Worm (Caenorhabditis elegans) whole organism, young adult: Measurements from ENCODE around the gene Y53F4B.21.

Experiments used
- D2030.7 ChIP-seq: fragments of 200-800 bp; sonication (Bioruptor generic); IDR thresholded peaks from 2 replicates; pipeline ENCODE4 v1.3.6; 2022; ENCODE audit warnings: missing genetic modification reagents, missing genetic modification characterization, missing compliant biosample characterization
- F55B11.4 ChIP-seq: sonication (generic microtip); optimal IDR thresholded peaks from 2 replicates; lab custom pipeline; 2016; ENCODE audit warnings: missing compliant biosample characterization, missing genetic modification characterization, borderline replicate concordance; ENCODE audit not compliant: insufficient read depth
- F57C9.4 ChIP-seq: sonication (generic microtip); optimal IDR thresholded peaks from 2 replicates; lab custom pipeline; 2017; ENCODE audit warnings: mild to moderate bottlenecking, missing genetic modification characterization, missing compliant biosample characterization
- K11D2.4 ChIP-seq: fragments of 200-800 bp; sonication (Bioruptor generic); IDR thresholded peaks from 2 replicates; pipeline ENCODE4 v1.3.6; 2022; ENCODE audit warnings: missing genetic modification reagents, missing genetic modification characterization, missing compliant biosample characterization
- T07F8.4 ChIP-seq: sonication (generic microtip); optimal IDR thresholded peaks from 2 replicates; lab custom pipeline; 2016; ENCODE audit warnings: mild to moderate bottlenecking, missing genetic modification characterization, moderate library complexity, missing compliant biosample characterization
- Y53F4B.3 ChIP-seq: fragments of 200-800 bp; sonication (Bioruptor generic); IDR thresholded peaks from 2 replicates; pipeline ENCODE4 v1.3.6; 2022; ENCODE audit warnings: missing genetic modification reagents, missing genetic modification characterization, missing compliant biosample characterization
- Y67H2A.10 ChIP-seq: fragments of 200-800 bp; sonication (Bioruptor generic); conservative IDR thresholded peaks from 2 replicates; pipeline ENCODE4 v1.3.6; 2022; ENCODE audit warnings: missing genetic modification reagents, missing genetic modification characterization, missing compliant biosample characterization
- Y79H2A.3 ChIP-seq: fragments of 200-800 bp; sonication (Bioruptor generic); conservative IDR thresholded peaks from 2 replicates; pipeline ENCODE4 v1.3.6; 2022; ENCODE audit warnings: missing genetic modification reagents, missing genetic modification characterization, missing compliant biosample characterization
- ZK185.1 ChIP-seq: sonication (generic microtip); optimal IDR thresholded peaks from 2 replicates; lab custom pipeline; 2016; ENCODE audit warnings: mild to moderate bottlenecking, missing genetic modification characterization, missing compliant biosample characterization; ENCODE audit not compliant: poor library complexity, severe bottlenecking
- atf-7 ChIP-seq: sonication (generic microtip); optimal IDR thresholded peaks from 2 replicates; lab custom pipeline; 2017; ENCODE audit warnings: mild to moderate bottlenecking, missing genetic modification characterization, missing compliant biosample characterization
- attf-5 ChIP-seq: fragments of 200-800 bp; sonication (Bioruptor generic); optimal IDR thresholded peaks from 2 replicates; lab custom pipeline; 2018; ENCODE audit warnings: mild to moderate bottlenecking, missing genetic modification characterization, missing compliant biosample characterization
- bed-2 ChIP-seq: fragments of 200-800 bp; sonication (Bioruptor generic); IDR thresholded peaks from 2 replicates; pipeline ENCODE4 v1.3.6; 2022; ENCODE audit warnings: missing genetic modification reagents, missing genetic modification characterization, missing compliant biosample characterization
- ccch-3 ChIP-seq: fragments of 200-800 bp; sonication (Bioruptor generic); optimal IDR thresholded peaks from 2 replicates; lab custom pipeline; 2018; ENCODE audit warnings: mild to moderate bottlenecking, missing genetic modification characterization, missing compliant biosample characterization
- cebp-2 ChIP-seq: fragments of 200-800 bp; sonication (Bioruptor generic); IDR thresholded peaks from 2 replicates; pipeline ENCODE4 v1.3.6; 2022; ENCODE audit warnings: missing genetic modification characterization, missing compliant biosample characterization
- ceh-58 ChIP-seq: fragments of 200-800 bp; sonication (Bioruptor generic); IDR thresholded peaks from 2 replicates; pipeline ENCODE4 v1.3.6; 2022; ENCODE audit warnings: missing genetic modification characterization, missing compliant biosample characterization
- ekl-4 ChIP-seq: fragments of 200-800 bp; sonication (Bioruptor generic); IDR thresholded peaks from 2 replicates; pipeline ENCODE4 v1.3.6; 2022; ENCODE audit warnings: missing genetic modification reagents, missing genetic modification characterization, missing compliant biosample characterization
- ets-4 ChIP-seq: fragments of 200-800 bp; sonication (Bioruptor generic); optimal IDR thresholded peaks from 2 replicates; lab custom pipeline; 2018; ENCODE audit warnings: mild to moderate bottlenecking, missing genetic modification characterization, missing compliant biosample characterization
- hrde-1 ChIP-seq: sonication (generic microtip); optimal IDR thresholded peaks from 2 replicates; lab custom pipeline; 2016; ENCODE audit warnings: missing genetic modification characterization, mild to moderate bottlenecking, missing compliant biosample characterization, moderate library complexity, missing genotype, missing genetic modification reagents, borderline replicate concordance
- hsf-1 ChIP-seq: fragments of 200-800 bp; sonication (Bioruptor generic); IDR thresholded peaks from 2 replicates; pipeline ENCODE4 v1.3.6; 2022; ENCODE audit warnings: missing genetic modification reagents, missing genetic modification characterization, missing compliant biosample characterization
- let-526 ChIP-seq: fragments of 200-800 bp; sonication (Bioruptor generic); IDR thresholded peaks from 2 replicates; pipeline ENCODE4 v1.3.6; 2022; ENCODE audit warnings: missing genetic modification reagents, missing genetic modification characterization, missing compliant biosample characterization
- let-607 ChIP-seq, 2 experiments: fragments of 200-800 bp in 1 of 2; sonication (Bioruptor generic) in 1 of 2; sonication (generic microtip) in 1 of 2; optimal IDR thresholded peaks; 2 replicates each; lab custom pipeline; 2016 to 2018; ENCODE audit warnings: mild to moderate bottlenecking in 2 of 2, missing compliant biosample characterization in 2 of 2, missing genetic modification characterization in 2 of 2, moderate library complexity in 2 of 2, missing genotype in 1 of 2
- lin-54 ChIP-seq: fragments of 200-800 bp; sonication (Bioruptor generic); optimal IDR thresholded peaks from 2 replicates; lab custom pipeline; 2018; ENCODE audit warnings: mild to moderate bottlenecking, missing genetic modification characterization, missing compliant biosample characterization
- lir-1 ChIP-seq: fragments of 200-800 bp; sonication (Bioruptor generic); conservative IDR thresholded peaks from 2 replicates; pipeline ENCODE4 v1.3.6; 2022; ENCODE audit warnings: missing genetic modification reagents, missing genetic modification characterization, missing compliant biosample characterization
- lsy-27 ChIP-seq: sonication (generic microtip); optimal IDR thresholded peaks from 2 replicates; lab custom pipeline; 2017; ENCODE audit warnings: missing genetic modification characterization, mild to moderate bottlenecking, missing compliant biosample characterization, antibody characterized with exemption, missing genotype, borderline replicate concordance; ENCODE audit not compliant: insufficient read depth
- madf-8 ChIP-seq: fragments of 200-800 bp; sonication (Bioruptor generic); conservative IDR thresholded peaks from 2 replicates; pipeline ENCODE4 v1.3.6; 2022; ENCODE audit warnings: missing genetic modification reagents, missing genetic modification characterization, missing compliant biosample characterization
- nfya-2 ChIP-seq: fragments of 200-800 bp; sonication (Bioruptor generic); IDR thresholded peaks from 2 replicates; pipeline ENCODE4 v1.3.6; 2022; ENCODE audit warnings: missing genetic modification reagents, missing genetic modification characterization, missing compliant biosample characterization
- nhr-120 ChIP-seq: fragments of 200-800 bp; sonication (Bioruptor generic); IDR thresholded peaks from 2 replicates; pipeline ENCODE4 v1.3.6; 2022; ENCODE audit warnings: missing genetic modification characterization, missing compliant biosample characterization
- nhr-27 ChIP-seq: fragments of 200-800 bp; sonication (Bioruptor generic); optimal IDR thresholded peaks from 2 replicates; lab custom pipeline; 2018; ENCODE audit warnings: mild to moderate bottlenecking, missing genetic modification characterization, moderate library complexity, missing compliant biosample characterization
- nhr-80 ChIP-seq: sonication (generic microtip); optimal IDR thresholded peaks from 2 replicates; lab custom pipeline; 2016; ENCODE audit warnings: missing genetic modification characterization, missing compliant biosample characterization
- pbrm-1 ChIP-seq: fragments of 200-800 bp; sonication (Bioruptor generic); IDR thresholded peaks from 2 replicates; pipeline ENCODE4 v1.3.6; 2022; ENCODE audit warnings: missing genetic modification reagents, missing genetic modification characterization, missing compliant biosample characterization
- pha-4 ChIP-seq: fragments of 150-350 bp; sonication (generic microtip); optimal IDR thresholded peaks from 2 replicates; lab custom pipeline; 2014; ENCODE audit warnings: missing biosample characterization, missing genetic modification reagents, missing genetic modification characterization
- repo-1 ChIP-seq: sonication (generic microtip); optimal IDR thresholded peaks from 2 replicates; lab custom pipeline; 2017; ENCODE audit warnings: mild to moderate bottlenecking, missing genetic modification characterization, missing compliant biosample characterization
- sea-2 ChIP-seq: fragments of 200-800 bp; sonication (Bioruptor generic); IDR thresholded peaks from 2 replicates; pipeline ENCODE4 v1.3.6; 2022; ENCODE audit warnings: missing genetic modification characterization, missing compliant biosample characterization
- snpc-1.1 ChIP-seq: sonication (generic microtip); optimal IDR thresholded peaks from 2 replicates; lab custom pipeline; 2017; ENCODE audit warnings: missing genetic modification characterization, mild to moderate bottlenecking, missing compliant biosample characterization, antibody characterized with exemption, moderate library complexity, missing genotype, missing genetic modification reagents; ENCODE audit not compliant: insufficient read depth
- snpc-1.3 ChIP-seq: sonication (generic microtip); optimal IDR thresholded peaks from 2 replicates; lab custom pipeline; 2017; ENCODE audit warnings: missing genetic modification characterization, mild to moderate bottlenecking, missing compliant biosample characterization, antibody characterized with exemption, moderate library complexity, missing genotype, missing genetic modification reagents; ENCODE audit not compliant: insufficient read depth
- unc-130 ChIP-seq: sonication (generic microtip); optimal IDR thresholded peaks from 2 replicates; lab custom pipeline; 2016; ENCODE audit warnings: missing genetic modification reagents, missing genetic modification characterization, missing compliant biosample characterization
- unc-62 ChIP-seq: fragments of 150-350 bp; optimal IDR thresholded peaks from 2 replicates; lab custom pipeline; 2014; ENCODE audit warnings: missing biosample characterization, missing genetic modification reagents, missing genetic modification characterization
- zfh-2 ChIP-seq: fragments of 200-800 bp; sonication (Bioruptor generic); conservative IDR thresholded peaks from 2 replicates; pipeline ENCODE4 v1.3.6; 2022; ENCODE audit warnings: missing genetic modification reagents, missing genetic modification characterization, missing compliant biosample characterization
- zim-3 ChIP-seq: sonication (generic microtip); optimal IDR thresholded peaks from 2 replicates; lab custom pipeline; 2017; ENCODE audit warnings: mild to moderate bottlenecking, missing genetic modification characterization, moderate library complexity, missing compliant biosample characterization
- ztf-18 ChIP-seq: sonication (generic microtip); optimal IDR thresholded peaks from 2 replicates; lab custom pipeline; 2016; ENCODE audit warnings: missing genotype, mild to moderate bottlenecking, missing genetic modification characterization, missing compliant biosample characterization
- ztf-22 ChIP-seq: fragments of 200-800 bp; sonication (Bioruptor generic); optimal IDR thresholded peaks from 2 replicates; lab custom pipeline; 2018; ENCODE audit warnings: mild to moderate bottlenecking, missing genetic modification characterization, moderate library complexity, missing compliant biosample characterization
- ztf-3 ChIP-seq: fragments of 200-800 bp; sonication (Bioruptor generic); optimal IDR thresholded peaks from 2 replicates; lab custom pipeline; 2018; ENCODE audit warnings: mild to moderate bottlenecking, missing genetic modification characterization, missing compliant biosample characterization

The Y53F4B.21 gene

DNA sequence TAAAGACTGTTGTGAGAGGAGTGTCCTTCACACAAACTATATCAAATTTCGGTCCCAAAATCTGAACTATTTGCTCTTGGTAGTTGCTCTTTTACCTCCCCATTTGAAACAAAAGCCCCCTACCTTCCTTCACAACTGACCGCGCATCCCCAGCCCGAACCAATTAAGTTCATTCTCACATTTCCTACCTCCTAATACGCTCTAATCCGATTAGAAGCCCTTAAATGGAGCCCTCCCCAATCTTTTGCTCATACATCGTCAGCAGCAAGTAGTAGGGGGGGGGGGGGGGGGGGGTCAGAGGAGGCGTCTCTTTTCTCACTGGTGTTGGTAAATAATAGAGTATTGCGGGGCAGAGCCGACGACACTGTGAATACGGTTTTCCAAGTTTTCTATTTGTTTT lies 9.4 kb upstream of the Y53F4B.21 start:
- no peak for TF ChIP-seq hrde-1 (tag; lab: Kevin White, UChicago)
- peak; percentile 38; the same call in 1 of the 2 replicates for TF ChIP-seq zfh-2 (GFP tag; lab: Robert Waterston, UW)
- TF ChIP-seq, all 124 proteins: peak for 1

DNA sequence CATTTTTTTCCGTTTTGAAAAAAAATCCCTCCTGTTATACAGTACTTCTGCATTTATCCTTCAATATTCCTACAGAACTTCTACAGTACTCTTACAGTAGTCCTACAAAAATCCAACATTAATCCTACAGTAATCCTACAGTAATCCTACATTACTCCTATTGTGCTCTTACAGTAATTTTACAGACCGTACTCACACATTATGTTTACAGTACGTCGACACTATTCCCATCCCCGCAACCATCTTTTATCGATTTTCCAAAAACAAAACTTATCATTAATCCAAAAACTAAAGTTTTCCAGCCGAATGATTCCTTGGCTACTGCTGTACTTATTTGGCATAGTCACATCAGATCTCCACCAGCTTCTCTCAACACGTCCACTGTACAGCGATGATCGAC lies 5.8 kb upstream of the Y53F4B.21 start, which contains the start of gene Y53F4B.20:
Gene Y53F4B.20, plus strand, starts transcription at position 301 of the 400 bp plus-strand sequence.
- TF ChIP-seq ZK185.1 (tag; lab: Kevin White, UChicago) (no peak), Y53F4B.3 (no peak), nhr-120 (GFP tag; lab: Robert Waterston, UW) (no peak), T07F8.4 (tag; lab: Kevin White, UChicago) (no peak), unc-62 (GFP tag; lab: Kevin White, UChicago) (no peak), F57C9.4 (no peak), nfya-2 (no peak), nhr-27 (tag; lab: Kevin White, UChicago) (no peak), bed-2 (GFP tag; lab: Robert Waterston, UW) (no peak), snpc-1.3 (tag; lab: Kevin White, UChicago) (no peak), sea-2 (GFP tag; lab: Robert Waterston, UW) (no peak), Y79H2A.3 (GFP tag; lab: Robert Waterston, UW) (no peak), ceh-58 (no peak), lsy-27 (tag; lab: Kevin White, UChicago) (no peak), ztf-3 (GFP tag; lab: Kevin White, UChicago) (no peak)

DNA sequence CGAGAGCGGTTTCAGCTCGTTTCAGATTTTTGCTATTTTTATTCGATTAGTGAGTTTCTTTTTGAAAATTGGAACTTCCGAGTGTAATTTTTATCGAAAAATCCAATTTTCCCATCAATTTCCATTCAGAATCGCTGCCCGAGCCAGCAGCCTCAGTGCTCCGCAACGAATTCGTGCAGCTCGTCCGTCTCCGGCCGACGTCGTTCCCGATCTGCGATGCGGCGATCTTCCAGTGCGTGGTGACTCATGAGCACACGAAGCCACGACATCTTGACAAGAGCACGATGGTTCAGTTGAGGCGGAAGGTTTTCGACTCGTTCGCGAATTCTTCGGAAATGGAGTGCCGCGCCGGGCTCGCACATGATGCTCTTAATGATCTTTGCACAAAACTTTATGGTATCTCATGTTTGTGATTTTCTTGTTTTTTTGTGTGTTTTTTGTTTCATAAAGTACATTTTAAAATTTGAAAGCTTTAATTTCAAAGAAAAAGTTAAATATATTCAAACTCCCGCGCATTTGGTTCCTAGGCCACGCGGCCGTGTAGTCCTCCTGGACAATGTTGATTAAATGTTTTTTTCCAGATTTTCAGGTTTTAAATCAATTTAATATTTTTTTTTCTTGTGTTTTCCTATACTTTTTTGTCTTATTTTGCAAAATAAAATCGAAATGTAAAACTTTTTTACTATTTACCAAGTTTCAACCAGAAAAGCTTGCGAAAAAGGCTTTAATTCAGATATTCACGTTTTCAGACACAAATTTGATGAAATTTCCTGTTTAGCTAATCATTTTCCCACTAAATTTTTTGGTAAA lies 689 bp upstream of the Y53F4B.21 start:
- no peak for TF ChIP-seq repo-1 (tag; lab: Kevin White, UChicago)
- no peak for TF ChIP-seq lir-1 (GFP tag; lab: Robert Waterston, UW)
- peak; percentile 61 for TF ChIP-seq unc-130 (GFP tag; lab: Kevin White, UChicago)
- no peak for TF ChIP-seq F55B11.4 (tag; lab: Kevin White, UChicago)
- TF ChIP-seq pha-4 (tag; lab: Kevin White, UChicago) = no peak
- no peak for TF ChIP-seq Y67H2A.10 (GFP tag; lab: Robert Waterston, UW)
- 0 out of 2 replicates have a peak, but pooled peaks have one; percentile 9 for TF ChIP-seq madf-8
- TF ChIP-seq T07F8.4 (tag; lab: Kevin White, UChicago) = no peak
- TF ChIP-seq ets-4 (GFP tag; lab: Kevin White, UChicago) = no peak
- no peak for TF ChIP-seq K11D2.4 (GFP tag; lab: Robert Waterston, UW)
- TF ChIP-seq atf-7 = no peak
- TF ChIP-seq snpc-1.1 (tag; lab: Kevin White, UChicago) = no peak
- TF ChIP-seq lsy-27 (tag; lab: Kevin White, UChicago) = no peak
- no peak for TF ChIP-seq pbrm-1
- peak in 1 of 2 experiments; percentile 40 for TF ChIP-seq let-607 (tag; optimal IDR thresholded peaks at IDR 0.05; lab: Kevin White, UChicago)
- TF ChIP-seq let-526 (GFP tag; lab: Robert Waterston, UW) = no peak
- no peak for TF ChIP-seq cebp-2 (GFP tag; lab: Robert Waterston, UW)
- TF ChIP-seq hsf-1 = no peak
- no peak for TF ChIP-seq ccch-3 (GFP tag; lab: Kevin White, UChicago)
- TF ChIP-seq Y79H2A.3 (GFP tag; lab: Robert Waterston, UW) = no peak
- no peak for TF ChIP-seq unc-62 (GFP tag; lab: Kevin White, UChicago)
- no peak for TF ChIP-seq zim-3 (tag; lab: Kevin White, UChicago)
- peak; percentile 97 for TF ChIP-seq lin-54 (GFP tag; lab: Kevin White, UChicago)
- no peak for TF ChIP-seq ztf-18 (tag; lab: Kevin White, UChicago)
- no peak for TF ChIP-seq F57C9.4
- no peak for TF ChIP-seq ekl-4 (GFP tag; lab: Robert Waterston, UW)
- TF ChIP-seq ztf-22 (GFP tag; lab: Kevin White, UChicago) = no peak
- no peak for TF ChIP-seq nhr-80 (tag; lab: Kevin White, UChicago)
- TF ChIP-seq attf-5 = no peak
- TF ChIP-seq D2030.7 = no peak
